Worm (Caenorhabditis elegans) whole organism, late embryonic: ENCODE data around the gene W03D2.9.

Source experiments
- dmd-4 ChIP-seq: sonication (generic microtip); optimal IDR thresholded peaks from 2 replicates; lab custom pipeline; 2016; ENCODE audit warnings: borderline replicate concordance, missing genetic modification characterization, missing compliant biosample characterization
- nfya-1 ChIP-seq: sonication (generic microtip); optimal IDR thresholded peaks from 2 replicates; lab custom pipeline; 2017; ENCODE audit warnings: missing genetic modification characterization, mild to moderate bottlenecking, missing compliant biosample characterization, antibody characterized with exemption, moderate library complexity
- nhr-232 ChIP-seq: sonication (generic microtip); optimal IDR thresholded peaks from 2 replicates; lab custom pipeline; 2016; ENCODE audit warnings: missing genetic modification characterization, missing compliant biosample characterization
- pqm-1 ChIP-seq: sonication (generic microtip); optimal IDR thresholded peaks from 2 replicates; lab custom pipeline; 2016; ENCODE audit warnings: missing genetic modification characterization, missing compliant biosample characterization
- sox-4 ChIP-seq: sonication (generic microtip); optimal IDR thresholded peaks from 2 replicates; lab custom pipeline; 2017; ENCODE audit warnings: mild to moderate bottlenecking, missing genetic modification characterization, inconsistent platforms, missing compliant biosample characterization

- TF ChIP-seq nfya-1 (tag; lab: Kevin White, UChicago), result no peak
- no peak for TF ChIP-seq dmd-4 (tag; lab: Kevin White, UChicago)
- TF ChIP-seq nhr-232 (tag; lab: Kevin White, UChicago), result no peak
- TF ChIP-seq sox-4 (tag; lab: Kevin White, UChicago), result no peak
- TF ChIP-seq pqm-1 (tag; lab: Kevin White, UChicago), result no peak
Measured at ce11 chrIV:4025923-4026322, 48.6 kb downstream of the W03D2.9 start.
